Worm (Caenorhabditis elegans) whole organism, L1 larva: ENCODE data around the gene T07H3.7.

Source experiments
- ama-1 ChIP-seq: fragments of 150-350 bp; optimal IDR thresholded peaks from 2 replicates; lab custom pipeline; 2014
- ceh-82 ChIP-seq, 3 experiments: fragments of 150-350 bp in 1 of 3; sonication (generic microtip) in 2 of 3; optimal IDR thresholded peaks; 2 replicates each; lab custom pipeline; 2014 to 2017; ENCODE audit warnings: missing biosample characterization in 3 of 3, missing genetic modification characterization in 3 of 3
- mdl-1 ChIP-seq, 2 experiments: fragments of 150-350 bp; optimal IDR thresholded peaks; 2 replicates each; lab custom pipeline; 2014 to 2017; ENCODE audit warnings: missing biosample characterization in 2 of 2, missing genetic modification characterization in 2 of 2, inconsistent platforms in 1 of 2
- mep-1 ChIP-seq: fragments of 150-350 bp; optimal IDR thresholded peaks from 2 replicates; lab custom pipeline; 2014; ENCODE audit warnings: missing biosample characterization, missing genetic modification characterization
- nhr-90 ChIP-seq: sonication (generic microtip); optimal IDR thresholded peaks from 2 replicates; lab custom pipeline; 2016; ENCODE audit warnings: mild to moderate bottlenecking, missing genetic modification characterization, missing compliant biosample characterization; ENCODE audit not compliant: poor library complexity
- tbx-2 ChIP-seq: sonication (generic microtip); optimal IDR thresholded peaks from 2 replicates; lab custom pipeline; 2016; ENCODE audit warnings: missing genetic modification characterization, missing compliant biosample characterization
- ztf-11 ChIP-seq, 2 experiments: sonication (generic microtip); optimal IDR thresholded peaks; 2 replicates each; lab custom pipeline; 2016 to 2017; ENCODE audit warnings: missing genetic modification characterization in 2 of 2, missing biosample characterization in 1 of 2, missing compliant biosample characterization in 1 of 2

DNA sequence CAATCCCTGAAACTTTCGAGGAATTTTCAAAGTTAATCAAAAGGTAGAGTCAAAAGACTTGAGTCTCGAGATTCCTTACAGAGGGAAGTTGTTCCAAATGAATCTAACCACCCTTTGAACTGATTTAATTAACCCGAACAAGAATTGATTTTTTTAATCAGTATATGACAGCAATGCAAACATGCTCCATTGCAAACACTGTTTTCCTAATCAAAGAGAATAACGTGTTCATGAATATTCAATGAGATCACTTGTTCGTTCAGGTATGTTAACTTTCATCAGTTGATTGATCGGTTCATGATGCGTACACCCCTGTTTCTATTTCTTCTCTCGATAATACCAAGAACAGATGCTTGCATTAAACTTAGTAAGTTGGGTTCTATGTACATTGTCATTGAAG is 35.9 kb upstream of the T07H3.7 start, which contains the start of gene C08E3.14:
- no peak for TF ChIP-seq ama-1 (lab: Kevin White, UChicago)
- TF ChIP-seq ztf-11 (tag; optimal IDR thresholded peaks at IDR 0.05; lab: Kevin White, UChicago): no peak
- TF ChIP-seq ceh-82 (tag; optimal IDR thresholded peaks at IDR 0.05; lab: Kevin White, UChicago): no peak
- TF ChIP-seq mep-1: no peak
- TF ChIP-seq mdl-1 (tag; optimal IDR thresholded peaks at IDR 0.05; lab: Kevin White, UChicago): no peak
- TF ChIP-seq nhr-90 (tag; lab: Kevin White, UChicago): no peak
- TF ChIP-seq tbx-2: no peak
